Worm (Caenorhabditis elegans): Measurements from ENCODE around the gene H06I04.6.

DNA sequence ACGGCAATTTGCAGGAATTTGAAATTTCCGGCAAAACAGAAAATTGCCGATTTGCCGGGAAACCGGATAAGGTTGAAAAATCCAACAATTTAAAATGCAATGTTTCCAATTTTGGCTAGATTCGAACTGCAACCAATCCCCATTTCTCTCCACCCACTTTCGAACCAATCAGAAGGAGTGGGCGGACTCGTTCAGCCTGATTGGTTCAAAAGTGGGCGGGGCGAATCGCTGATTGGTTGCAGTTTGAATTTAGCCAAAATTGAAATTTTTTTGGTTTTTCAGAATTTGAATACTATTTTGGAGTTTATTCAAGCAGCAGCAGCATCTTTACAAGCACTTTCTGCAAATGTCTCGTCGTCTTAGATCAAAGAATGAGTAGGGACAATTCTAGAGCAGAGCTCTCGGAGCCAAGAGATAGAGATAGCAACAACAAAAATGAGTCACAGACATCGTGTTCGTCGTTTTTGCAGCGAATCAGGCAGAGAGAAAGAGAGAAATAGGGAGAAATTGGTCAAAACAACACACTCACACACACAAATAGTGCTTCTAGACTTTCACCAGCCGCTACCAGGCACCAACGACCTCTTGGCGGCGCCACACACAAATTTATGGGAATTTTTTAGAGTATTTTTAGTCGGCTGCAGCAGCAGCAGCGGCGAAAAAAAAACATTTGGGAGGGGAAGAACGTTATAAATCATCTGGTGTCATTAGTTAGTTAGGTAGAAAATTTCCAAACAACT is 33.0 kb downstream of the H06I04.6 start:
- TF ChIP-seq him-1 (tag; optimal IDR thresholded peaks at IDR 0.05): no peak
- no peak for TF ChIP-seq dao-5 (tag; optimal IDR thresholded peaks at IDR 0.05)
- no peak for TF ChIP-seq W03F9.2 (tag; optimal IDR thresholded peaks at IDR 0.05)

Data from whole organism, L4/young adult.